Fruit fly (Drosophila melanogaster) whole organism, pupa: ENCODE results near the gene feo.

Source experiments
- CG10348 ChIP-seq: fragments of 200-800 bp; sonication (Bioruptor generic); IDR thresholded peaks from 2 replicates; pipeline ENCODE4 v1.3.6; 2022; ENCODE audit warnings: missing biosample characterization, missing genetic modification characterization
- CG13204 ChIP-seq: fragments of 200-800 bp; sonication (Bioruptor generic); optimal IDR thresholded peaks from 2 replicates; lab custom pipeline; 2018; ENCODE audit warnings: missing biosample characterization, mild to moderate bottlenecking, missing genetic modification characterization, moderate library complexity
- CG9948 ChIP-seq: fragments of 200-800 bp; sonication (Bioruptor generic); optimal IDR thresholded peaks from 2 replicates; lab custom pipeline; 2018; ENCODE audit warnings: missing biosample characterization, mild to moderate bottlenecking, missing genetic modification characterization, moderate library complexity
- D1 ChIP-seq: fragments of 200-800 bp; sonication (Bioruptor generic); optimal IDR thresholded peaks from 2 replicates; lab custom pipeline; 2018; ENCODE audit warnings: missing biosample characterization, mild to moderate bottlenecking, missing genetic modification characterization, moderate library complexity
- Pif1A ChIP-seq: fragments of 200-800 bp; sonication (Bioruptor generic); optimal IDR thresholded peaks from 3 replicates; lab custom pipeline; 2016; ENCODE audit warnings: missing biosample characterization, missing genetic modification characterization
- gl ChIP-seq: fragments of 200-800 bp; sonication (Bioruptor generic); optimal IDR thresholded peaks from 2 replicates; lab custom pipeline; 2018; ENCODE audit warnings: missing biosample characterization, mild to moderate bottlenecking, missing genetic modification characterization

- TF ChIP-seq Pif1A (GFP tag; lab: Kevin White, UChicago) = no peak
- no peak for TF ChIP-seq CG13204
- no peak for TF ChIP-seq CG9948 (tag; lab: Kevin White, UChicago)
- no peak for TF ChIP-seq CG10348 (GFP tag; lab: Robert Waterston, UW)
- no peak for TF ChIP-seq D1 (tag; lab: Kevin White, UChicago)
- TF ChIP-seq gl (tag; lab: Kevin White, UChicago) = no peak
Measured at dm6 chrX:10823441-10823818, 31.2 kb downstream of the feo start.
